Worm (Caenorhabditis elegans) whole organism, late embryonic: Measurements from ENCODE around the gene nhr-268.

Experiments
- eyg-1 ChIP-seq: sonication (generic microtip); optimal IDR thresholded peaks from 2 replicates; lab custom pipeline; 2016; ENCODE audit warnings: missing genotype, missing genetic modification characterization, missing compliant biosample characterization
- pqm-1 ChIP-seq: sonication (generic microtip); optimal IDR thresholded peaks from 2 replicates; lab custom pipeline; 2016; ENCODE audit warnings: missing genetic modification characterization, missing compliant biosample characterization

- TF ChIP-seq eyg-1 (tag; lab: Kevin White, UChicago) (no peak), pqm-1 (tag; lab: Kevin White, UChicago) (no peak)
Measured at ce11 chrV:15735720-15736119, 45.7 kb downstream of the nhr-268 start, which contains the start of gene str-27.
